Fruit fly (Drosophila melanogaster): ENCODE results near the gene Fkbp39.

Gene Fkbp39

DNA sequence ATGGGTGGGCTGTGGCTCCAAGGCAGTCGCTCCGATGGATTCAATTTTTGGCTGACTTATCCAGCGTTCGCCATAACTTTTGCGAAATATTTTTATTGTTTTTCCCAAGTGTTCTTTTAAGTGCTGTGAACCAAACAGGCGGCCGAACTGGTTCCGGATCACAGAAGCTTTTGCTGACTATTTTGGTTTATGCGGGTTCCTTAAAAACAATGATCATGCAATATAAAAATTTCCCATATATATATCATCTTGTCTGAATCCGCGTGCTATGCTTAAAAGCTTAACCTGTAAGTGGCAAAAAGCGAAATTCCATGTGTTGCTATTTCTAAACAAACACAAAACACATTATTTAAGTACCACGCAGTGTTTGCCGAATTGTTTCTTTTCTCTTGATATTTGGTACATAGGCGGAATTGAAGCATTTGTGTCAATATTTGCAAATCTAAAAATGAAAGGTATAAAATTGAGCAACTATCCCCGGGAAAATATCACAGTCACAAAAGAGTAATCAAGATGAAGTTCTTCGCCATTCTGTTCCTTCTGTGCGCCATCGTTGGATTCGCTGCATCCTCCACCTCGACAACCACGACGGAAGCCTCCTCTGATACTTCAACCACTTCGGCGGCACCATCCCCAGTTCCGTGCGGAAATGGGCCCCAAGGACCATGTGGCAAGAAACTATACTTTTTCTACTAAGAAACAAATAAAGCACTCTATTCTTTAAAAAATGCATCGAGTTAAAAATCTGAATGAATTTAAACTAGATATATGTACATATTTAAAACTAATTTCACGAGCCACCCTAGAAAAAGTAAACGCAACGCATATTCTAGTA, 12.8 kb downstream of the Fkbp39 start, which contains the start of the genes CG6276 and CG44040 (continued):
- TF ChIP-seq Deaf1 (tag; optimal IDR thresholded peaks at IDR 0.05) (no peak), cas (GFP tag; IDR thresholded peaks at IDR 0.05) (no peak), wdn (GFP tag; IDR thresholded peaks at IDR 0.05) (no peak), CG17612 (GFP tag; IDR thresholded peaks at IDR 0.05) (no peak), CG2202 (tag; optimal IDR thresholded peaks at IDR 0.05) (no peak), pzg (GFP tag; optimal IDR thresholded peaks at IDR 0.05) (peak; percentile 28), PHDP (tag; optimal IDR thresholded peaks at IDR 0.05) (peak; percentile 27), CG11560 (tag; IDR thresholded peaks at IDR 0.05) (no peak), ATbp (GFP tag; optimal IDR thresholded peaks at IDR 0.05) (peak; percentile 36), Opbp (GFP tag; IDR thresholded peaks at IDR 0.05; ENCODE audit: partially characterized antibody) (no peak), ato (GFP tag; IDR thresholded peaks at IDR 0.05; ENCODE audit: partially characterized antibody) (no peak), Lpt (GFP tag; optimal IDR thresholded peaks at IDR 0.05) (no peak), CG14050 (GFP tag; IDR thresholded peaks at IDR 0.05) (0 out of 3 replicates have a peak, but pooled peaks have one; percentile 30), Dip3 (GFP tag; optimal IDR thresholded peaks at IDR 0.05) (peak; percentile 9), CG34224 (GFP tag; IDR thresholded peaks at IDR 0.05; ENCODE audit: partially characterized antibody) (no peak), mld (GFP tag; IDR thresholded peaks at IDR 0.05; ENCODE audit: partially characterized antibody) (no peak), tx (GFP tag; optimal IDR thresholded peaks at IDR 0.05) (peak; percentile 52), lov (optimal IDR thresholded peaks at IDR 0.05) (no peak), lov (GFP tag; IDR thresholded peaks at IDR 0.05) (no peak), oc (tag; optimal IDR thresholded peaks at IDR 0.05) (peak; percentile 5), CG6791 (GFP tag; IDR thresholded peaks at IDR 0.05; ENCODE audit: partially characterized antibody) (no peak), Atf-2 (GFP tag; optimal IDR thresholded peaks at IDR 0.05) (no peak), CG4707 (GFP tag; optimal IDR thresholded peaks at IDR 0.05) (no peak), hth (optimal IDR thresholded peaks at IDR 0.05) (no peak), chif (GFP tag; optimal IDR thresholded peaks at IDR 0.05) (peak in 1 of 2 experiments; percentile 25), CG3065 (GFP tag; optimal IDR thresholded peaks at IDR 0.05) (no peak), CG1603 (tag; optimal IDR thresholded peaks at IDR 0.05) (peak; percentile 55), CG2116 (GFP tag; optimal IDR thresholded peaks at IDR 0.05) (peak; percentile 24), sug (tag; optimal IDR thresholded peaks at IDR 0.05) (peak; percentile 49), Gug (GFP tag; IDR thresholded peaks at IDR 0.05) (peak; percentile 19; the same call in 1 of the 4 replicates), zf30C (GFP tag; optimal IDR thresholded peaks at IDR 0.05) (no peak), Dref (GFP tag; IDR thresholded peaks at IDR 0.05) (no peak), lmd (GFP tag; IDR thresholded peaks at IDR 0.05) (peak; percentile 32; the same call in 1 of the 2 replicates), Spps (tag; optimal IDR thresholded peaks at IDR 0.05) (no peak), chm (GFP tag; IDR thresholded peaks at IDR 0.05) (no peak), luna (GFP tag; optimal IDR thresholded peaks at IDR 0.05) (peak; percentile 34), Neu2 (GFP tag; optimal IDR thresholded peaks at IDR 0.05; ENCODE audit: borderline replicate concordance) (no peak), CG12219 (GFP tag; optimal IDR thresholded peaks at IDR 0.05) (peak; percentile 22), CG13894 (tag; optimal IDR thresholded peaks at IDR 0.05) (peak; percentile 20), CG34422 (GFP tag; IDR thresholded peaks at IDR 0.05) (no peak), dpn (GFP tag; optimal IDR thresholded peaks at IDR 0.05) (peak; percentile 43 to 44), Nf-YC (tag; optimal IDR thresholded peaks at IDR 0.05) (peak; percentile 42), BEAF-32 (GFP tag; optimal IDR thresholded peaks at IDR 0.05) (peak; percentile 24), gsb-n (tag; optimal IDR thresholded peaks at IDR 0.05) (peak; percentile 2), CG7745 (tag; optimal IDR thresholded peaks at IDR 0.05) (no peak), CG10209 (GFP tag; optimal IDR thresholded peaks at IDR 0.05) (peak; percentile 43), seq (GFP tag; IDR thresholded peaks at IDR 0.05) (no peak), MTF-1 (GFP tag; optimal IDR thresholded peaks at IDR 0.05; ENCODE audit: borderline replicate concordance) (no peak)

Data from whole organism, embryonic.